Worm (Caenorhabditis elegans) whole organism, early embryonic: Measurements from ENCODE around the gene sem-5.

Source experiments
- B0310.2 ChIP-seq: sonication (generic microtip); optimal IDR thresholded peaks from 2 replicates; lab custom pipeline; 2016; ENCODE audit warnings: mild to moderate bottlenecking, missing genetic modification characterization, missing compliant biosample characterization
- ama-1 ChIP-seq: fragments of 150-350 bp; optimal IDR thresholded peaks from 2 replicates; lab custom pipeline; 2014
- ceh-36 ChIP-seq: sonication (generic microtip); optimal IDR thresholded peaks from 2 replicates; lab custom pipeline; 2016; ENCODE audit warnings: missing genetic modification characterization, inconsistent platforms, missing compliant biosample characterization
- ets-7 ChIP-seq: sonication (generic microtip); optimal IDR thresholded peaks from 2 replicates; lab custom pipeline; 2016; ENCODE audit warnings: missing genotype, missing genetic modification characterization, missing compliant biosample characterization
- flt-1 ChIP-seq: fragments of 200-800 bp; sonication (Bioruptor generic); IDR thresholded peaks from 2 replicates; pipeline ENCODE4 v1.3.6; 2022; ENCODE audit warnings: missing genetic modification characterization, missing compliant biosample characterization
- hmbx-1 ChIP-seq: sonication (generic microtip); optimal IDR thresholded peaks from 2 replicates; lab custom pipeline; 2016; ENCODE audit warnings: mild to moderate bottlenecking, missing genetic modification characterization, missing compliant biosample characterization
- hmg-4 ChIP-seq: fragments of 200-800 bp; sonication (Bioruptor generic); optimal IDR thresholded peaks from 2 replicates; lab custom pipeline; 2018; ENCODE audit warnings: mild to moderate bottlenecking, missing genetic modification characterization, missing compliant biosample characterization
- hnd-1 ChIP-seq: sonication (generic microtip); optimal IDR thresholded peaks from 2 replicates; lab custom pipeline; 2016; ENCODE audit warnings: missing genetic modification characterization, missing compliant biosample characterization
- sea-1 ChIP-seq: fragments of 200-800 bp; sonication (Bioruptor generic); conservative IDR thresholded peaks from 2 replicates; pipeline ENCODE4 v1.3.6; 2022; ENCODE audit warnings: missing genetic modification characterization, missing compliant biosample characterization
- tbx-37 ChIP-seq: fragments of 200-800 bp; sonication (Bioruptor generic); conservative IDR thresholded peaks from 2 replicates; pipeline ENCODE4 v1.3.6; 2022; ENCODE audit warnings: missing genetic modification reagents, missing genetic modification characterization, missing compliant biosample characterization

ce11 chrX:7961623-7962022 lies at the start of gene sem-5:
- TF ChIP-seq ets-7 (tag; lab: Kevin White, UChicago) (no peak), ama-1 (lab: Kevin White, UChicago) (no peak), tbx-37 (GFP tag; lab: Robert Waterston, UW) (no peak), hmg-4 (GFP tag; lab: Kevin White, UChicago) (no peak), hmbx-1 (tag; lab: Kevin White, UChicago) (no peak), sea-1 (GFP tag; lab: Robert Waterston, UW) (no peak), flt-1 (GFP tag; lab: Robert Waterston, UW) (no peak), B0310.2 (tag; lab: Kevin White, UChicago) (no peak), hnd-1 (tag; lab: Kevin White, UChicago) (no peak), ceh-36 (tag; lab: Kevin White, UChicago) (no peak)
